Worm (Caenorhabditis elegans) whole organism, L3 larva: ENCODE results near the gene rpt-2.
"Not testable (repeated sequence)": the region's sequence is repeated elsewhere in the genome, so short reads cannot be mapped to it uniquely, and the experiment has no call there.

Source experiments
- R02D3.7 ChIP-seq: fragments of 150-350 bp; optimal IDR thresholded peaks from 2 replicates; lab custom pipeline; 2014; ENCODE audit warnings: missing biosample characterization, missing genetic modification characterization
- ama-1 ChIP-seq: fragments of 150-350 bp; optimal IDR thresholded peaks from 2 replicates; lab custom pipeline; 2018
- ceh-16 ChIP-seq: sonication (generic microtip); optimal IDR thresholded peaks from 2 replicates; lab custom pipeline; 2017; ENCODE audit warnings: missing biosample characterization, missing genetic modification characterization
- ceh-28 ChIP-seq: fragments of 150-350 bp; optimal IDR thresholded peaks from 2 replicates; lab custom pipeline; 2014; ENCODE audit warnings: missing biosample characterization, missing genetic modification reagents, missing genetic modification characterization
- ceh-9 ChIP-seq: sonication (generic microtip); optimal IDR thresholded peaks from 2 replicates; lab custom pipeline; 2018; ENCODE audit warnings: missing biosample characterization, missing genetic modification characterization
- daf-12 ChIP-seq: fragments of 150-350 bp; optimal IDR thresholded peaks from 2 replicates; lab custom pipeline; 2014; ENCODE audit warnings: missing biosample characterization, missing genetic modification reagents, missing genetic modification characterization
- elt-1 ChIP-seq: fragments of 150-350 bp; optimal IDR thresholded peaks from 2 replicates; lab custom pipeline; 2014; ENCODE audit warnings: missing biosample characterization, missing genetic modification characterization
- elt-2 ChIP-seq: sonication (generic microtip); optimal IDR thresholded peaks from 2 replicates; lab custom pipeline; 2016; ENCODE audit warnings: missing genetic modification reagents, mild to moderate bottlenecking, missing genetic modification characterization, missing compliant biosample characterization
- elt-3 ChIP-seq, 3 experiments: fragments of 150-350 bp in 1 of 3; sonication (generic microtip) in 2 of 3; optimal IDR thresholded peaks; 2 replicates in 2 of 3; 4 replicates in 1 of 3; lab custom pipeline; 2014 to 2017; ENCODE audit warnings: missing biosample characterization in 3 of 3, missing genetic modification characterization in 3 of 3
- eor-1 ChIP-seq, 2 experiments: fragments of 150-350 bp; optimal IDR thresholded peaks; 2 replicates each; lab custom pipeline; 2014 to 2018; ENCODE audit warnings: missing biosample characterization in 2 of 2, missing genetic modification characterization in 2 of 2
- fkh-2 ChIP-seq: fragments of 150-350 bp; optimal IDR thresholded peaks from 2 replicates; lab custom pipeline; 2014; ENCODE audit warnings: missing biosample characterization, missing genetic modification reagents, missing genetic modification characterization
- fos-1 ChIP-seq: fragments of 150-350 bp; optimal IDR thresholded peaks from 2 replicates; lab custom pipeline; 2014; ENCODE audit warnings: missing biosample characterization, missing genetic modification characterization
- hmg-11 ChIP-seq: sonication (generic microtip); optimal IDR thresholded peaks from 2 replicates; lab custom pipeline; 2016; ENCODE audit warnings: missing genetic modification characterization, missing compliant biosample characterization
- jun-1 ChIP-seq: fragments of 150-350 bp; optimal IDR thresholded peaks from 2 replicates; lab custom pipeline; 2014; ENCODE audit warnings: missing biosample characterization, missing genetic modification reagents, missing genetic modification characterization
- lin-15B ChIP-seq: fragments of 150-350 bp; optimal IDR thresholded peaks from 2 replicates; lab custom pipeline; 2014; ENCODE audit warnings: missing biosample characterization, missing genetic modification characterization
- lin-39 ChIP-seq: fragments of 150-350 bp; optimal IDR thresholded peaks from 2 replicates; lab custom pipeline; 2018; ENCODE audit warnings: missing biosample characterization, missing genetic modification reagents, missing genetic modification characterization
- lsy-12 ChIP-seq: sonication (generic microtip); optimal IDR thresholded peaks from 2 replicates; lab custom pipeline; 2016; ENCODE audit warnings: mild to moderate bottlenecking, missing genetic modification characterization, missing compliant biosample characterization
- mml-1 ChIP-seq: fragments of 150-350 bp; sonication (generic microtip); optimal IDR thresholded peaks from 3 replicates; lab custom pipeline; 2014; ENCODE audit warnings: missing biosample characterization, missing genetic modification characterization
- nfya-1 ChIP-seq: sonication (generic microtip); optimal IDR thresholded peaks from 2 replicates; lab custom pipeline; 2017; ENCODE audit warnings: missing genetic modification characterization, mild to moderate bottlenecking, missing compliant biosample characterization, antibody characterized with exemption, moderate library complexity; ENCODE audit not compliant: insufficient read depth
- nhr-11 ChIP-seq: fragments of 150-350 bp; optimal IDR thresholded peaks from 2 replicates; lab custom pipeline; 2014; ENCODE audit warnings: missing biosample characterization, missing genetic modification characterization
- nhr-12 ChIP-seq: fragments of 150-350 bp; optimal IDR thresholded peaks from 2 replicates; lab custom pipeline; 2014; ENCODE audit warnings: missing biosample characterization, missing genetic modification characterization
- nhr-23 ChIP-seq: fragments of 150-350 bp; optimal IDR thresholded peaks from 2 replicates; lab custom pipeline; 2014; ENCODE audit warnings: missing biosample characterization, missing genetic modification reagents, missing genetic modification characterization
- nhr-25 ChIP-seq: sonication (generic microtip); optimal IDR thresholded peaks from 2 replicates; lab custom pipeline; 2017; ENCODE audit warnings: missing biosample characterization, missing genetic modification characterization
- nhr-28 ChIP-seq: fragments of 150-350 bp; optimal IDR thresholded peaks from 2 replicates; lab custom pipeline; 2014; ENCODE audit warnings: missing biosample characterization, missing genetic modification characterization
- nhr-43 ChIP-seq: sonication (generic microtip); optimal IDR thresholded peaks from 2 replicates; lab custom pipeline; 2016; ENCODE audit warnings: mild to moderate bottlenecking, missing genetic modification characterization, missing compliant biosample characterization; ENCODE audit not compliant: poor library complexity, severe bottlenecking
- nhr-67 ChIP-seq: fragments of 150-350 bp; optimal IDR thresholded peaks from 2 replicates; lab custom pipeline; 2014; ENCODE audit warnings: missing biosample characterization, missing genetic modification characterization
- nhr-76 ChIP-seq: fragments of 150-350 bp; sonication (generic microtip); optimal IDR thresholded peaks from 5 replicates; lab custom pipeline; 2014; ENCODE audit warnings: missing biosample characterization, missing genetic modification characterization
- pha-4 ChIP-seq: fragments of 150-350 bp; optimal IDR thresholded peaks from 2 replicates; lab custom pipeline; 2014; ENCODE audit warnings: missing biosample characterization, missing genetic modification reagents, missing genetic modification characterization
- pqm-1 ChIP-seq: fragments of 150-350 bp; optimal IDR thresholded peaks from 2 replicates; lab custom pipeline; 2017; ENCODE audit warnings: missing biosample characterization, missing genetic modification characterization, inconsistent platforms
- snpc-4 ChIP-seq: fragments of 150-350 bp; optimal IDR thresholded peaks from 2 replicates; lab custom pipeline; 2014; ENCODE audit warnings: missing biosample characterization, missing genetic modification characterization
- tbx-2 ChIP-seq: sonication (generic microtip); optimal IDR thresholded peaks from 2 replicates; lab custom pipeline; 2016; ENCODE audit warnings: mild to moderate bottlenecking, missing genetic modification characterization, missing compliant biosample characterization
- unc-39 ChIP-seq: sonication (generic microtip); optimal IDR thresholded peaks from 4 replicates; lab custom pipeline; 2017; ENCODE audit warnings: missing biosample characterization, missing genetic modification characterization
- unc-62 ChIP-seq: fragments of 150-350 bp; sonication (generic microtip); optimal IDR thresholded peaks from 4 replicates; lab custom pipeline; 2014; ENCODE audit warnings: missing biosample characterization, missing genetic modification reagents, missing genetic modification characterization
- ztf-4 ChIP-seq: fragments of 150-350 bp; optimal IDR thresholded peaks from 2 replicates; lab custom pipeline; 2014; ENCODE audit warnings: missing biosample characterization, missing genetic modification characterization

The rpt-2 gene

ce11 chrV:6041375-6041774, 23.9 kb upstream of the rpt-2 start, which contains the start of gene R01B10.2:
Gene R01B10.2, minus strand, starts transcription at chrV:6041475.
- TF ChIP-seq eor-1 (tag; optimal IDR thresholded peaks at IDR 0.05; lab: Kevin White, UChicago) (no peak), hmg-11 (tag; lab: Kevin White, UChicago) (no peak), nhr-25 (no peak), jun-1 (tag; lab: Kevin White, UChicago) (no peak), elt-1 (tag; lab: Kevin White, UChicago) (no peak), R02D3.7 (tag; lab: Kevin White, UChicago) (no peak), pqm-1 (tag; lab: Kevin White, UChicago) (no peak), snpc-4 (tag; lab: Kevin White, UChicago) (no peak), nhr-43 (tag; lab: Kevin White, UChicago) (no peak), nfya-1 (tag; lab: Kevin White, UChicago) (no peak), mml-1 (no peak)

- not testable (repeated sequence) for TF ChIP-seq unc-39; fos-1 (tag; lab: Kevin White, UChicago); elt-1 (tag; lab: Kevin White, UChicago)
Observed at ce11 chrV:6038405-6039151, 21.1 kb upstream of the rpt-2 start, which contains the start of gene F29G9.1. Gene F29G9.1, plus strand, starts transcription at chrV:6039101.

- TF ChIP-seq nhr-23 (tag; lab: Kevin White, UChicago) (no peak), ceh-9 (tag; lab: Kevin White, UChicago) (no peak), ceh-16 (no peak), fkh-2 (tag; lab: Kevin White, UChicago) (no peak), nhr-67 (tag; lab: Kevin White, UChicago) (no peak), lin-15B (no peak), ztf-4 (tag; lab: Kevin White, UChicago) (no peak), eor-1 (tag; optimal IDR thresholded peaks at IDR 0.05; lab: Kevin White, UChicago) (no peak), tbx-2 (tag; lab: Kevin White, UChicago) (no peak), lsy-12 (tag; lab: Kevin White, UChicago) (no peak), nfya-1 (tag; lab: Kevin White, UChicago) (no peak), lin-39 (tag; lab: Kevin White, UChicago) (no peak), nhr-28 (tag; lab: Kevin White, UChicago) (no peak), elt-2 (tag; lab: Kevin White, UChicago) (no peak), daf-12 (tag; lab: Kevin White, UChicago) (no peak), nhr-25 (no peak)
Observed at ce11 chrV:6036547-6036946, 19.1 kb upstream of the rpt-2 start.

ce11 chrV:6034714-6035113, 17.2 kb upstream of the rpt-2 start, which contains the start of gene dhs-17:
Gene dhs-17, minus strand, starts transcription at chrV:6034814.
- TF ChIP-seq ceh-28 (no peak), fkh-2 (tag; lab: Kevin White, UChicago) (no peak), ceh-9 (tag; lab: Kevin White, UChicago) (no peak), nhr-76 (tag; lab: Kevin White, UChicago) (no peak), pha-4 (tag; lab: Kevin White, UChicago) (no peak), ama-1 (lab: Kevin White, UChicago) (no peak), elt-2 (tag; lab: Kevin White, UChicago) (no peak), elt-3 (tag; optimal IDR thresholded peaks at IDR 0.05; lab: Kevin White, UChicago) (no peak), nhr-12 (tag; lab: Kevin White, UChicago) (no peak), unc-62 (no peak), nhr-11 (tag; lab: Kevin White, UChicago) (no peak), lin-39 (tag; lab: Kevin White, UChicago) (no peak), nhr-67 (tag; lab: Kevin White, UChicago) (no peak)
